Worm (Caenorhabditis elegans) whole organism, midembryonic: ENCODE results near the gene ceh-54.

Source experiments
- T22C8.4 ChIP-seq: fragments of 200-800 bp; sonication (Bioruptor generic); IDR thresholded peaks from 2 replicates; pipeline ENCODE4 v1.3.6; 2022; ENCODE audit warnings: missing genetic modification characterization, missing compliant biosample characterization
- cog-1 ChIP-seq: sonication (generic microtip); optimal IDR thresholded peaks from 2 replicates; lab custom pipeline; 2016; ENCODE audit warnings: missing genetic modification characterization, missing compliant biosample characterization
- flt-1 ChIP-seq: fragments of 200-800 bp; sonication (Bioruptor generic); IDR thresholded peaks from 2 replicates; pipeline ENCODE4 v1.3.6; 2022; ENCODE audit warnings: missing genetic modification characterization, missing compliant biosample characterization
- med-1 ChIP-seq: sonication (generic microtip); optimal IDR thresholded peaks from 2 replicates; lab custom pipeline; 2017; ENCODE audit warnings: missing genetic modification characterization, mild to moderate bottlenecking, missing compliant biosample characterization, antibody characterized with exemption, missing genetic modification reagents; ENCODE audit not compliant: insufficient read depth
- tab-1 ChIP-seq: fragments of 200-800 bp; sonication (Bioruptor generic); IDR thresholded peaks from 2 replicates; pipeline ENCODE4 v1.3.6; 2022; ENCODE audit warnings: missing genetic modification characterization, missing compliant biosample characterization

DNA sequence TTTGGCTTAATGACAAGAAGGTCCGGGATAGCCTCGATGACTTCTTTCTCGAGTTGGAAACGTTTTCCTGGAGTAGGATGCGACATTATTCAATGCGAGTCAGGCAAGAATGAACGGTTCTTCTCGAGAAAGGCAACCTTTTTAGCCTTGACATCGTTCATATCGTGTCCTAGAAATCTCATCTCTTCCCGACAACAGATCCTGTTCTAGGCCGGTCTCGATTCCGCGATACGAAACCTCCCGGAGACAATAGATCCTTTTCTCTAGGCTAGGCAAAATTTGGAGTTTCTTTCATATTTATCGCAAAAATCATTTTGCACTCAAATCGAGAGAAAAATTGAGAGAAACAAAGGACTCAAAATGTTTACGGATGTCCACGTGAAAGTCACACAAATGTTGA is 44.9 kb upstream of the ceh-54 start, which contains the start of gene rml-3:
- no peak for TF ChIP-seq cog-1
- no peak for TF ChIP-seq tab-1 (GFP tag; lab: Robert Waterston, UW)
- no peak for TF ChIP-seq flt-1 (GFP tag; lab: Robert Waterston, UW)
- no peak for TF ChIP-seq med-1 (GFP tag; lab: Kevin White, UChicago)
- TF ChIP-seq T22C8.4: no peak
